Worm (Caenorhabditis elegans) whole organism, L1 larva: ENCODE measurements around the gene ceh-28.

Experiments
- F16B12.6 ChIP-seq: fragments of 150-350 bp; optimal IDR thresholded peaks from 2 replicates; lab custom pipeline; 2014; ENCODE audit warnings: missing biosample characterization, missing genetic modification characterization
- elt-3 ChIP-seq, 6 experiments: fragments of 150-350 bp in 1 of 6; sonication (generic microtip); optimal IDR thresholded peaks; 2 replicates each; lab custom pipeline; 2017 to 2018; ENCODE audit warnings: missing biosample characterization in 6 of 6, missing genetic modification characterization in 6 of 6, inconsistent platforms in 1 of 6
- fkh-10 ChIP-seq: sonication (generic microtip); optimal IDR thresholded peaks from 2 replicates; lab custom pipeline; 2017; ENCODE audit warnings: missing biosample characterization, missing genetic modification reagents, missing genetic modification characterization
- irx-1 ChIP-seq: sonication (generic microtip); optimal IDR thresholded peaks from 2 replicates; lab custom pipeline; 2016; ENCODE audit warnings: missing genetic modification characterization, missing compliant biosample characterization
- mep-1 ChIP-seq: fragments of 150-350 bp; optimal IDR thresholded peaks from 2 replicates; lab custom pipeline; 2014; ENCODE audit warnings: missing biosample characterization, missing genetic modification characterization
- nhr-11 ChIP-seq: fragments of 150-350 bp; optimal IDR thresholded peaks from 2 replicates; lab custom pipeline; 2014; ENCODE audit warnings: missing biosample characterization, missing genetic modification characterization
- nhr-12 ChIP-seq: sonication (generic microtip); optimal IDR thresholded peaks from 2 replicates; lab custom pipeline; 2017; ENCODE audit warnings: missing biosample characterization, missing genetic modification characterization
- nhr-237 ChIP-seq: fragments of 150-350 bp; optimal IDR thresholded peaks from 2 replicates; lab custom pipeline; 2014; ENCODE audit warnings: missing biosample characterization, missing genetic modification characterization
- nhr-77 ChIP-seq: fragments of 150-350 bp; optimal IDR thresholded peaks from 2 replicates; lab custom pipeline; 2014; ENCODE audit warnings: missing biosample characterization, missing genetic modification characterization
- rnt-1 ChIP-seq: sonication (generic microtip); optimal IDR thresholded peaks from 2 replicates; lab custom pipeline; 2016; ENCODE audit warnings: mild to moderate bottlenecking, missing genetic modification characterization, moderate library complexity, missing compliant biosample characterization
- ztf-4 ChIP-seq: fragments of 150-350 bp; optimal IDR thresholded peaks from 2 replicates; lab custom pipeline; 2014; ENCODE audit warnings: missing biosample characterization, missing genetic modification characterization

DNA sequence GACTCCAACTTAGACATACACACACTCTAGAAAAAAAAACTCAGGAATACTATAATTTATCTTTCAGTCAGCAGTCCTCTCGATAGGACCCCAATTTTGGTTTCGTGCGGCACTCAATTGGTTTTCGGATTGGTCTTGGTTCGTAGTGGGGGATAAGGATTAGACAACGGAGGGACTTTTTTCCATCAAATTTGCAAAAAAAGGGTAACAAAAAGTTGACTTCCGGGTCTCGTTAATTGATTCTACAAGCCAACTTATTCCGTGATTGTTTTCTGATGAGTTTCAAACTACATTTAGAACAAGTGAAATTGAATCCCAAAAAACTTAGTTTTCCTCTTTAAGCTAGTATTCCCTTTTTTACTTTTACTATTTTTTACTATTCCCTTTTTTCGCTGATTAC is 40.1 kb upstream of the ceh-28 start:
- TF ChIP-seq irx-1 (no peak), nhr-77 (tag; lab: Kevin White, UChicago) (no peak), nhr-11 (tag; lab: Kevin White, UChicago) (no peak), nhr-237 (tag; lab: Kevin White, UChicago) (no peak), ztf-4 (no peak), F16B12.6 (tag; lab: Kevin White, UChicago) (no peak), elt-3 (tag; optimal IDR thresholded peaks at IDR 0.05; lab: Kevin White, UChicago) (no peak), nhr-12 (tag; lab: Kevin White, UChicago) (no peak), rnt-1 (no peak), mep-1 (tag; lab: Kevin White, UChicago) (no peak), fkh-10 (GFP tag; lab: Kevin White, UChicago) (no peak)
